Fruit fly (Drosophila melanogaster) whole organism, embryonic: Measurements from ENCODE around the gene CG5815.

Source experiments
- Adf1 ChIP-seq: fragments of 200-800 bp; sonication (Bioruptor generic); IDR thresholded peaks from 2 replicates; pipeline ENCODE4 v1.3.6; 2022; ENCODE audit warnings: missing biosample characterization, missing genetic modification characterization
- CG10147 ChIP-seq: fragments of 200-800 bp; sonication (Bioruptor generic); optimal IDR thresholded peaks from 2 replicates; lab custom pipeline; 2019; ENCODE audit warnings: missing biosample characterization, mild to moderate bottlenecking, missing genetic modification characterization, moderate library complexity
- CG12236 ChIP-seq: fragments of 200-800 bp; sonication (Bioruptor generic); optimal IDR thresholded peaks from 2 replicates; lab custom pipeline; 2016; ENCODE audit warnings: missing biosample characterization, missing genetic modification characterization
- CG13287 ChIP-seq: fragments of 200-800 bp; sonication (Bioruptor generic); IDR thresholded peaks from 2 replicates; pipeline ENCODE4 v1.3.6; 2022; ENCODE audit warnings: missing biosample characterization, missing genetic modification characterization; ENCODE audit not compliant: partially characterized antibody
- CG14050 ChIP-seq: fragments of 200-800 bp; sonication (Bioruptor generic); IDR thresholded peaks from 3 replicates; pipeline ENCODE4 v1.3.6; 2022; ENCODE audit warnings: missing biosample characterization, missing genetic modification characterization
- CG14965 ChIP-seq: fragments of 200-800 bp; sonication (Bioruptor generic); optimal IDR thresholded peaks from 2 replicates; lab custom pipeline; 2016; ENCODE audit warnings: missing biosample characterization, missing genetic modification characterization, borderline replicate concordance
- CG15011 ChIP-seq: fragments of 200-800 bp; sonication (Bioruptor generic); optimal IDR thresholded peaks from 3 replicates; lab custom pipeline; 2018; ENCODE audit warnings: missing biosample characterization, mild to moderate bottlenecking, missing genetic modification characterization
- CG15479 ChIP-seq: fragments of 200-800 bp; sonication (Bioruptor generic); optimal IDR thresholded peaks from 3 replicates; lab custom pipeline; 2019; ENCODE audit warnings: missing biosample characterization, mild to moderate bottlenecking, missing genetic modification characterization, moderate library complexity
- CG15696 ChIP-seq: fragments of 200-800 bp; sonication (Bioruptor generic); optimal IDR thresholded peaks from 2 replicates; lab custom pipeline; 2019; ENCODE audit warnings: missing biosample characterization, mild to moderate bottlenecking, missing genetic modification characterization, moderate library complexity
- CG17186 ChIP-seq: fragments of 200-800 bp; sonication (Bioruptor generic); optimal IDR thresholded peaks from 3 replicates; lab custom pipeline; 2017; ENCODE audit warnings: missing biosample characterization, missing genetic modification reagents, missing genetic modification characterization
- CG1792 ChIP-seq: fragments of 200-800 bp; sonication (Bioruptor generic); optimal IDR thresholded peaks from 2 replicates; lab custom pipeline; 2016; ENCODE audit warnings: missing biosample characterization, missing genetic modification characterization
- CG18599 ChIP-seq: fragments of 200-800 bp; sonication (Bioruptor generic); optimal IDR thresholded peaks from 3 replicates; lab custom pipeline; 2017; ENCODE audit warnings: missing biosample characterization, missing genetic modification characterization, mild to moderate bottlenecking, moderate library complexity, missing genetic modification reagents
- CG18619 ChIP-seq: fragments of 200-800 bp; sonication (Bioruptor generic); optimal IDR thresholded peaks from 3 replicates; lab custom pipeline; 2017; ENCODE audit warnings: missing biosample characterization, mild to moderate bottlenecking, missing genetic modification characterization
- CG2678 ChIP-seq: fragments of 200-800 bp; sonication (Bioruptor generic); optimal IDR thresholded peaks from 3 replicates; lab custom pipeline; 2019; ENCODE audit warnings: missing biosample characterization, mild to moderate bottlenecking, missing genetic modification characterization, moderate library complexity
- CG32532 ChIP-seq: fragments of 200-800 bp; sonication (Bioruptor generic); IDR thresholded peaks from 2 replicates; pipeline ENCODE4 v1.3.6; 2022; ENCODE audit warnings: missing biosample characterization, missing genetic modification characterization
- CG3407 ChIP-seq: fragments of 200-800 bp; sonication (Bioruptor generic); optimal IDR thresholded peaks from 2 replicates; lab custom pipeline; 2018; ENCODE audit warnings: missing biosample characterization, mild to moderate bottlenecking, missing genetic modification characterization
- CG34376 ChIP-seq: fragments of 200-800 bp; sonication (Bioruptor generic); optimal IDR thresholded peaks from 2 replicates; lab custom pipeline; 2018; ENCODE audit warnings: missing biosample characterization, mild to moderate bottlenecking, missing genetic modification characterization
- CG4404 ChIP-seq: fragments of 200-800 bp; sonication (Bioruptor generic); IDR thresholded peaks from 2 replicates; pipeline ENCODE4 v1.3.6; 2022; ENCODE audit warnings: missing biosample characterization, missing genetic modification characterization
- CG4424 ChIP-seq: fragments of 200-800 bp; sonication (Bioruptor generic); optimal IDR thresholded peaks from 3 replicates; lab custom pipeline; 2016; ENCODE audit warnings: missing biosample characterization, missing genetic modification characterization
- CG4820 ChIP-seq: fragments of 200-800 bp; sonication (Bioruptor generic); optimal IDR thresholded peaks from 3 replicates; lab custom pipeline; 2016; ENCODE audit warnings: missing biosample characterization, missing genetic modification characterization
- CG7786 ChIP-seq: fragments of 200-800 bp; sonication (Bioruptor generic); optimal IDR thresholded peaks from 2 replicates; lab custom pipeline; 2016; ENCODE audit warnings: missing biosample characterization, missing genetic modification characterization
- CG8924 ChIP-seq: fragments of 200-800 bp; optimal IDR thresholded peaks from 3 replicates; lab custom pipeline; 2019; ENCODE audit warnings: missing biosample characterization, mild to moderate bottlenecking, missing genetic modification characterization, moderate library complexity
- CkIIα-i1 ChIP-seq: fragments of 200-800 bp; sonication (Bioruptor generic); IDR thresholded peaks from 2 replicates; pipeline ENCODE4 v1.3.6; 2022; ENCODE audit warnings: missing biosample characterization, missing genetic modification characterization
- D ChIP-seq, 2 experiments: fragments of 200-800 bp in 1 of 2; fragments of >200 bp in 1 of 2; sonication (Bioruptor generic) in 1 of 2; optimal IDR thresholded peaks; 2 replicates in 1 of 2; 3 replicates in 1 of 2; lab custom pipeline; 2017; ENCODE audit warnings: mild to moderate bottlenecking in 1 of 2, missing biosample characterization in 1 of 2, missing genetic modification characterization in 1 of 2, missing genetic modification reagents in 1 of 2
- D19B ChIP-seq: fragments of 200-800 bp; sonication (Bioruptor generic); optimal IDR thresholded peaks from 2 replicates; lab custom pipeline; 2017; ENCODE audit warnings: missing biosample characterization, mild to moderate bottlenecking, missing genetic modification characterization
- Dbx ChIP-seq: fragments of 200-800 bp; sonication (Bioruptor generic); IDR thresholded peaks from 3 replicates; pipeline ENCODE4 v1.3.6; 2022; ENCODE audit warnings: missing biosample characterization, missing genetic modification characterization
- H2.0 ChIP-seq: fragments of 200-800 bp; sonication (Bioruptor generic); IDR thresholded peaks from 2 replicates; pipeline ENCODE4 v1.3.6; 2022; ENCODE audit warnings: missing biosample characterization, missing genetic modification characterization
- Hey ChIP-seq: fragments of 200-800 bp; sonication (Bioruptor generic); optimal IDR thresholded peaks from 3 replicates; lab custom pipeline; 2018; ENCODE audit warnings: missing biosample characterization, mild to moderate bottlenecking, missing genetic modification characterization
- Hr78 ChIP-seq, 2 experiments: fragments of 200-800 bp in 1 of 2; fragments of >200 bp in 1 of 2; sonication (Bioruptor generic) in 1 of 2; optimal IDR thresholded peaks; 2 replicates each; lab custom pipeline; 2017 to 2019; ENCODE audit warnings: missing biosample characterization in 2 of 2, missing genetic modification characterization in 2 of 2, mild to moderate bottlenecking in 1 of 2, moderate library complexity in 1 of 2
- Jarid2 ChIP-seq: fragments of 200-800 bp; sonication (Bioruptor generic); optimal IDR thresholded peaks from 3 replicates; lab custom pipeline; 2017; ENCODE audit warnings: mild to moderate bottlenecking, missing biosample characterization, missing genetic modification reagents, missing genetic modification characterization
- NFAT ChIP-seq: fragments of 200-800 bp; sonication (Bioruptor generic); IDR thresholded peaks from 2 replicates; pipeline ENCODE4 v1.3.6; 2022; ENCODE audit warnings: missing biosample characterization, missing genetic modification characterization
- Six4 ChIP-seq: fragments of 200-800 bp; sonication (Bioruptor generic); optimal IDR thresholded peaks from 2 replicates; lab custom pipeline; 2016; ENCODE audit warnings: missing biosample characterization, missing genetic modification characterization
- Xrp1 ChIP-seq: fragments of 200-800 bp; sonication (Bioruptor generic); IDR thresholded peaks from 2 replicates; pipeline ENCODE4 v1.3.6; 2022; ENCODE audit warnings: missing biosample characterization, missing genetic modification characterization
- ase ChIP-seq: fragments of 200-800 bp; sonication (Bioruptor generic); IDR thresholded peaks from 3 replicates; pipeline ENCODE4 v1.3.6; 2022; ENCODE audit warnings: missing biosample characterization, missing genetic modification characterization
- chinmo ChIP-seq: fragments of 200-800 bp; sonication (Bioruptor generic); IDR thresholded peaks from 4 replicates; pipeline ENCODE4 v1.3.6; 2022; ENCODE audit warnings: missing biosample characterization, missing genetic modification characterization; ENCODE audit not compliant: partially characterized antibody
- crol ChIP-seq: fragments of 200-800 bp; sonication (Bioruptor generic); IDR thresholded peaks from 2 replicates; pipeline ENCODE4 v1.3.6; 2022; ENCODE audit warnings: missing biosample characterization, missing genetic modification characterization
- dati ChIP-seq: fragments of 200-800 bp; sonication (Bioruptor generic); IDR thresholded peaks from 2 replicates; pipeline ENCODE4 v1.3.6; 2022; ENCODE audit warnings: missing biosample characterization, missing genetic modification characterization
- ems ChIP-seq: fragments of 200-800 bp; sonication (Bioruptor generic); optimal IDR thresholded peaks from 3 replicates; lab custom pipeline; 2016; ENCODE audit warnings: missing biosample characterization, missing genetic modification characterization
- ftz-f1 ChIP-seq: fragments of 200-800 bp; sonication (Bioruptor generic); optimal IDR thresholded peaks from 2 replicates; lab custom pipeline; 2016; ENCODE audit warnings: missing biosample characterization, missing genetic modification characterization
- fu2 ChIP-seq: fragments of 200-800 bp; sonication (Bioruptor generic); optimal IDR thresholded peaks from 2 replicates; lab custom pipeline; 2016; ENCODE audit warnings: missing biosample characterization, missing genetic modification characterization
- hth ChIP-seq: fragments of >200 bp; optimal IDR thresholded peaks from 2 replicates; lab custom pipeline; 2017; ENCODE audit warnings: inconsistent platforms
- jing ChIP-seq: fragments of 200-800 bp; sonication (Bioruptor generic); optimal IDR thresholded peaks from 2 replicates; lab custom pipeline; 2018; ENCODE audit warnings: missing biosample characterization, mild to moderate bottlenecking, missing genetic modification characterization
- prd ChIP-seq, 3 experiments: fragments of >200 bp in 2 of 3; fragments of 200-800 bp in 1 of 3; sonication (Bioruptor generic) in 1 of 3; optimal IDR thresholded peaks in 2 of 3; IDR thresholded peaks in 1 of 3; 2 replicates in 2 of 3; 3 replicates in 1 of 3; pipeline versions ENCODE4 v1.3.6 to Lab custom; 2017 to 2022; ENCODE audit warnings: missing biosample characterization in 1 of 3, missing genetic modification characterization in 1 of 3
- sens ChIP-seq: fragments of 200-800 bp; sonication (Bioruptor generic); peaks from one replicate; lab custom pipeline; 2016; ENCODE audit warnings: missing biosample characterization, missing genetic modification characterization
- seq ChIP-seq: fragments of 200-800 bp; sonication (Bioruptor generic); IDR thresholded peaks from 2 replicates; pipeline ENCODE4 v1.3.6; 2022; ENCODE audit warnings: missing biosample characterization, missing genetic modification characterization
- sob ChIP-seq: fragments of 200-800 bp; sonication (Bioruptor generic); IDR thresholded peaks from 2 replicates; pipeline ENCODE4 v1.3.6; 2022; ENCODE audit warnings: missing biosample characterization, missing genetic modification characterization
- sr ChIP-seq: fragments of 200-800 bp; sonication (Bioruptor generic); IDR thresholded peaks from 3 replicates; pipeline ENCODE4 v1.3.6; 2022; ENCODE audit warnings: missing biosample characterization, missing genetic modification characterization

Gene CG5815

DNA sequence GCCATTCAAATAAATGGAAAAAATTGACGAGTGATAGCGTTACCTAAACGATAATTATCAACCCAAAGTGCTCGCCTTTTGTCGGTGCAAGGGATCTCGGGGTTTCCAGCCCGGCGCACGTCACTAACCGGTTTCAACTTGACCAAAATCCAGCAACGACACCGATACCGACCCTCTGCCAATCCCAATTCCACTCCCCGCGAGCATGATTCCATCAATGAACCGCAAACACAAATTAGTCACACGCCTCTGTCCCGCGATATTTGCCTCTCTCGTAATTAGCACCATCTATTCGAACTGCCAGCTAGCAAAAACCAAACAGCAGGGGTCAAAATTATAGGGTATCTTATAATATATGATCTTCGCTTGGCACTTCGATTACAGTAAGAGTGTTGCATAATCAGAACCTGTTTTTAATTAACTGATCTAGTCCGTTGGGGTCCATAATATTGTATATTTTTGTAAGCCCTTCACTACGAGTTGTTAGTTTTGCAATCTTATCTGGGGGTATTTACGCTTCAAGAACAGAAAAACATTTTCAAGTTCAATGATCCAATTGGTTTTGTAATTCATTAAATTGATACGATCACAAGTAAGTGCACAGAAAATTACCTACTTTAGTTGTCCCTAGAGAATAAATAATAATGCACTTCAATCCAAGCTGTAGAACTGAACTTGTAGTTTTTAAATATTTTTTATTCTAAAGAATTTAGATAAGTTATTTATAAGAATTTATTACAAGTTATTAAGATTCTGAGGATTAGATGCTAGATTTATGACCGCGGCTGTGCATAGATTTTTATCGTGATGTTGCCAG, 40.9 kb downstream of the CG5815 start (continued):
- peak; percentile 73 for TF ChIP-seq sens (GFP tag; lab: Kevin White, UChicago)
- TF ChIP-seq sr: no peak
- TF ChIP-seq CG2678 (tag; lab: Kevin White, UChicago): peak; percentile 65
- no peak for TF ChIP-seq CG3407 (GFP tag; lab: Kevin White, UChicago)
- TF ChIP-seq CG15696 (tag; lab: Kevin White, UChicago): peak; percentile 28
- peak; percentile 35 for TF ChIP-seq CG4820
- peak; percentile 71 for TF ChIP-seq CG18599 (GFP tag; lab: Kevin White, UChicago)
- peak; percentile 20; the same call in 1 of the 2 replicates for TF ChIP-seq Xrp1
- 0 out of 2 replicates have a peak, but pooled peaks have one; percentile 5 for TF ChIP-seq H2.0
- peak; percentile 20 for TF ChIP-seq CG4424
- TF ChIP-seq CG7786 (GFP tag; lab: Kevin White, UChicago): peak; percentile 17
- TF ChIP-seq Six4 (GFP tag; lab: Kevin White, UChicago): peak; percentile 29

- no peak for TF ChIP-seq CG18619
- TF ChIP-seq CkIIα-i1 (GFP tag; lab: Robert Waterston, UW): no peak
- TF ChIP-seq jing (GFP tag; lab: Kevin White, UChicago): no peak
- TF ChIP-seq CG15479 (GFP tag; lab: Kevin White, UChicago): no peak
- no peak for TF ChIP-seq Hr78 (GFP tag; optimal IDR thresholded peaks at IDR 0.05; lab: Kevin White, UChicago)
- TF ChIP-seq chinmo: 0 out of 4 replicates have a peak, but pooled peaks have one; percentile 31
- TF ChIP-seq CG10147: no peak
- no peak for TF ChIP-seq CG8924 (tag; lab: Kevin White, UChicago)
- no peak for TF ChIP-seq hth
- TF ChIP-seq crol (GFP tag; lab: Robert Waterston, UW): peak; percentile 39; the same call in 1 of the 2 replicates
- no peak for TF ChIP-seq CG17186 (GFP tag; lab: Kevin White, UChicago)
- TF ChIP-seq CG15011 (GFP tag; lab: Kevin White, UChicago): no peak
- no peak for TF ChIP-seq fu2 (GFP tag; lab: Kevin White, UChicago)
- TF ChIP-seq CG14050: no peak
- TF ChIP-seq seq (GFP tag; lab: Robert Waterston, UW): no peak
- peak; percentile 3; the same call in 1 of the 2 replicates for TF ChIP-seq Adf1
- peak; percentile 82 for TF ChIP-seq ftz-f1 (GFP tag; lab: Kevin White, UChicago)
- TF ChIP-seq D19B (GFP tag; lab: Kevin White, UChicago): no peak
- TF ChIP-seq sens (GFP tag; lab: Kevin White, UChicago): no peak
These were observed 41.6 kb downstream of the CG5815 start for dm6 chr3R:27154001-27154400.

- peak; percentile 36; the same call in 1 of the 2 replicates for TF ChIP-seq CG13287 (GFP tag; lab: Robert Waterston, UW)
- TF ChIP-seq D (optimal IDR thresholded peaks at IDR 0.05; lab: Kevin White, UChicago): no peak
- no peak for TF ChIP-seq D (GFP tag; optimal IDR thresholded peaks at IDR 0.05; lab: Kevin White, UChicago)
- TF ChIP-seq CG12236 (GFP tag; lab: Kevin White, UChicago): no peak
- no peak for TF ChIP-seq CG14965
- TF ChIP-seq Dbx: 0 out of 3 replicates have a peak, but pooled peaks have one; percentile 38
- TF ChIP-seq prd (optimal IDR thresholded peaks at IDR 0.05; lab: Kevin White, UChicago): no peak
- no peak for TF ChIP-seq prd (GFP tag; IDR thresholded peaks at IDR 0.05; lab: Robert Waterston, UW)
- no peak for TF ChIP-seq ase (GFP tag; lab: Robert Waterston, UW)
- TF ChIP-seq ems (GFP tag; lab: Kevin White, UChicago): no peak
- TF ChIP-seq dati (GFP tag; lab: Robert Waterston, UW): no peak
- no peak for TF ChIP-seq Hey (tag; lab: Kevin White, UChicago)
- peak; percentile 24; the same call in 1 of the 2 replicates for TF ChIP-seq sob
- TF ChIP-seq NFAT (GFP tag; lab: Robert Waterston, UW): 0 out of 2 replicates have a peak, but pooled peaks have one; percentile 18
- no peak for TF ChIP-seq CG1792
- 0 out of 2 replicates have a peak, but pooled peaks have one; percentile 34 for TF ChIP-seq CG4404 (GFP tag; lab: Robert Waterston, UW)
- peak; percentile 26; the same call in 1 of the 2 replicates for TF ChIP-seq CG32532 (GFP tag; lab: Robert Waterston, UW)
- peak; percentile 35 for TF ChIP-seq CG34376 (GFP tag; lab: Kevin White, UChicago)
- TF ChIP-seq Jarid2 (GFP tag; lab: Kevin White, UChicago): peak; percentile 53
These were observed 45.4 kb downstream of the CG5815 start, which contains the start of gene grass for dm6 chr3R:27157814-27158213. grass (plus strand) TSS chr3R:27157948.
